Worm (Caenorhabditis elegans): ENCODE data around the gene clk-1.

DNA sequence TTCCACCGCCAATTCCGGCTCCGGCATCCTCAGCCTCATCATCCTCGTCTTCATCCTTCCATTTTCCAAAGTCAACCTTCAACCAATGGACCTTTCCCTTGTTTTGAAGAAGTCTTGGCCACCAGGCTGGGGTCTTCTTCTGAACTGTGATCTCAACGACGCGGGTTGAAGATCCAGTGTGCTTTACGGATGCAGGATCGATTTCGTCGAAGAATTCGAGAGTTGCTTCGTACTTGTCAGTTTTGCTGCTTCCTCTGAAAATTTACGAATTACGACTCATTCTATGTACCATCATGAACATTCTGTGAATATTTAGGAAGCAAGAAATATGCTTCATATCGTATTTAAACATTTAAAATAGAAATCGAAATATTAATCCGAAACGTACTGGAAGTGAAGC lies 3.4 kb upstream of the clk-1 start:
- no peak for TF ChIP-seq nhr-10 (tag; optimal IDR thresholded peaks at IDR 0.05)
- no peak for TF ChIP-seq nhr-12 (tag; optimal IDR thresholded peaks at IDR 0.05)
- no peak for TF ChIP-seq skn-1 (tag; optimal IDR thresholded peaks at IDR 0.05)
- no peak for TF ChIP-seq ztf-11 (tag; optimal IDR thresholded peaks at IDR 0.05)
- TF ChIP-seq unc-62 (GFP tag; optimal IDR thresholded peaks at IDR 0.05), result no peak
- no peak for TF ChIP-seq nhr-25 (tag; optimal IDR thresholded peaks at IDR 0.05)
- no peak for TF ChIP-seq blmp-1 (tag; optimal IDR thresholded peaks at IDR 0.05; ENCODE audit: insufficient read depth)
- no peak for TF ChIP-seq egl-27 (tag; optimal IDR thresholded peaks at IDR 0.05)
- no peak for TF ChIP-seq nhr-21 (tag; optimal IDR thresholded peaks at IDR 0.05)
- no peak for TF ChIP-seq snpc-4 (tag; optimal IDR thresholded peaks at IDR 0.05)
- TF ChIP-seq nhr-11 (tag; optimal IDR thresholded peaks at IDR 0.05), result no peak
- TF ChIP-seq nhr-77 (tag; optimal IDR thresholded peaks at IDR 0.05), result no peak
